Worm (Caenorhabditis elegans) whole organism, L4 larva: Measurements from ENCODE around the gene T26C5.4.

Experiments
- F26F4.8 ChIP-seq: fragments of 200-800 bp; sonication (Bioruptor generic); conservative IDR thresholded peaks from 2 replicates; pipeline ENCODE4 v1.3.6; 2022; ENCODE audit warnings: missing genetic modification characterization, missing compliant biosample characterization
- F37D6.2 ChIP-seq: sonication (generic microtip); optimal IDR thresholded peaks from 2 replicates; lab custom pipeline; 2016; ENCODE audit warnings: mild to moderate bottlenecking, missing genetic modification characterization, missing compliant biosample characterization
- F44E2.7 ChIP-seq: fragments of 200-800 bp; sonication (Bioruptor generic); IDR thresholded peaks from 2 replicates; pipeline ENCODE4 v2.1.2; 2022; ENCODE audit warnings: missing genetic modification characterization, missing compliant biosample characterization
- T20F7.1 ChIP-seq: fragments of 200-800 bp; sonication (Bioruptor generic); optimal IDR thresholded peaks from 2 replicates; lab custom pipeline; 2018; ENCODE audit warnings: mild to moderate bottlenecking, missing genetic modification characterization, missing compliant biosample characterization
- Y5F2A.4 ChIP-seq: fragments of 200-800 bp; sonication (Bioruptor generic); optimal IDR thresholded peaks from 2 replicates; lab custom pipeline; 2018; ENCODE audit warnings: mild to moderate bottlenecking, missing genetic modification characterization, missing compliant biosample characterization
- ZK546.5 ChIP-seq, 2 experiments: sonication (generic microtip); optimal IDR thresholded peaks; 2 replicates each; lab custom pipeline; 2017; ENCODE audit warnings: missing biosample characterization in 2 of 2, missing genetic modification characterization in 2 of 2
- aha-1 ChIP-seq: fragments of 150-350 bp; peaks from one replicate; lab custom pipeline; 2014; ENCODE audit warnings: missing biosample characterization, missing genetic modification characterization
- aly-2 ChIP-seq: sonication (generic microtip); optimal IDR thresholded peaks from 2 replicates; lab custom pipeline; 2018; ENCODE audit warnings: missing biosample characterization, missing genetic modification characterization
- ama-1 ChIP-seq: fragments of 150-350 bp; optimal IDR thresholded peaks from 2 replicates; lab custom pipeline; 2014; ENCODE audit warnings: inconsistent platforms, mixed read lengths
- ceh-28 ChIP-seq: fragments of 150-350 bp; optimal IDR thresholded peaks from 2 replicates; lab custom pipeline; 2014; ENCODE audit warnings: missing biosample characterization, missing genetic modification reagents, missing genetic modification characterization
- ceh-32 ChIP-seq: sonication (generic microtip); optimal IDR thresholded peaks from 2 replicates; lab custom pipeline; 2016; ENCODE audit warnings: mild to moderate bottlenecking, missing genetic modification characterization, missing compliant biosample characterization; ENCODE audit not compliant: poor library complexity
- ceh-44 ChIP-seq: fragments of 200-800 bp; sonication (Bioruptor generic); IDR thresholded peaks from 2 replicates; pipeline ENCODE4 v1.3.6; 2022; ENCODE audit warnings: missing genetic modification reagents, missing genetic modification characterization, missing compliant biosample characterization
- ces-1 ChIP-seq: fragments of 150-350 bp; sonication (generic microtip); optimal IDR thresholded peaks from 4 replicates; lab custom pipeline; 2014; ENCODE audit warnings: missing biosample characterization, missing genetic modification reagents, missing genetic modification characterization
- cey-2 ChIP-seq: sonication (generic microtip); optimal IDR thresholded peaks from 3 replicates; lab custom pipeline; 2017; ENCODE audit warnings: missing genetic modification characterization, mild to moderate bottlenecking, missing compliant biosample characterization, antibody characterized with exemption, borderline replicate concordance; ENCODE audit not compliant: insufficient read depth
- daf-12 ChIP-seq: fragments of 150-350 bp; optimal IDR thresholded peaks from 2 replicates; lab custom pipeline; 2014; ENCODE audit warnings: missing biosample characterization, missing genetic modification reagents, missing genetic modification characterization
- daf-16 ChIP-seq, 3 experiments: sonication (generic microtip); optimal IDR thresholded peaks; 2 replicates each; lab custom pipeline; 2016 to 2017; ENCODE audit warnings: missing genetic modification characterization in 3 of 3, missing genetic modification reagents in 3 of 3, mild to moderate bottlenecking in 2 of 3, missing compliant biosample characterization in 2 of 3, missing biosample characterization in 1 of 3, moderate library complexity in 1 of 3
- daf-19 ChIP-seq: fragments of 200-800 bp; sonication (Bioruptor generic); conservative IDR thresholded peaks from 2 replicates; pipeline ENCODE4 v1.3.6; 2022; ENCODE audit warnings: missing genetic modification characterization, missing compliant biosample characterization
- daf-8 ChIP-seq: fragments of 200-800 bp; sonication (Bioruptor generic); IDR thresholded peaks from 2 replicates; pipeline ENCODE4 v1.3.6; 2022; ENCODE audit warnings: missing genetic modification characterization, missing compliant biosample characterization
- dmd-6 ChIP-seq: fragments of 200-800 bp; sonication (Bioruptor generic); IDR thresholded peaks from 2 replicates; pipeline ENCODE4 v1.3.6; 2022; ENCODE audit warnings: missing genetic modification reagents, missing genetic modification characterization, missing compliant biosample characterization
- dmd-9 ChIP-seq: fragments of 200-800 bp; sonication (Bioruptor generic); IDR thresholded peaks from 2 replicates; pipeline ENCODE4 v1.3.6; 2022; ENCODE audit warnings: missing genetic modification reagents, missing genetic modification characterization, missing compliant biosample characterization
- duxl-1 ChIP-seq: sonication (generic microtip); optimal IDR thresholded peaks from 2 replicates; lab custom pipeline; 2016; ENCODE audit warnings: mild to moderate bottlenecking, missing genetic modification characterization, moderate library complexity, missing compliant biosample characterization; ENCODE audit not compliant: poor library complexity
- fkh-10 ChIP-seq: fragments of 150-350 bp; optimal IDR thresholded peaks from 2 replicates; lab custom pipeline; 2014; ENCODE audit warnings: missing biosample characterization, missing genetic modification reagents, missing genetic modification characterization
- gei-8 ChIP-seq: fragments of 200-800 bp; sonication (Bioruptor generic); optimal IDR thresholded peaks from 2 replicates; lab custom pipeline; 2018; ENCODE audit warnings: mild to moderate bottlenecking, missing genetic modification characterization, missing compliant biosample characterization
- hif-1 ChIP-seq, 2 experiments: sonication (generic microtip); optimal IDR thresholded peaks; 2 replicates each; lab custom pipeline; 2016 to 2017; ENCODE audit warnings: missing compliant biosample characterization in 2 of 2, missing genetic modification characterization in 2 of 2, missing genetic modification reagents in 2 of 2, missing genotype in 2 of 2, mild to moderate bottlenecking in 1 of 2
- hlh-30 ChIP-seq: sonication (generic microtip); optimal IDR thresholded peaks from 2 replicates; lab custom pipeline; 2017; ENCODE audit warnings: antibody characterized with exemption, mild to moderate bottlenecking, missing genetic modification characterization, missing compliant biosample characterization; ENCODE audit not compliant: insufficient read depth
- hmg-1.1 ChIP-seq: fragments of 200-800 bp; sonication (Bioruptor generic); IDR thresholded peaks from 2 replicates; pipeline ENCODE4 v1.3.6; 2022; ENCODE audit warnings: missing genetic modification reagents, missing genetic modification characterization, missing compliant biosample characterization
- jun-1 ChIP-seq: fragments of 150-350 bp; optimal IDR thresholded peaks from 2 replicates; lab custom pipeline; 2014; ENCODE audit warnings: missing biosample characterization, missing genetic modification reagents, missing genetic modification characterization
- lin-13 ChIP-seq: fragments of 150-350 bp; optimal IDR thresholded peaks from 2 replicates; lab custom pipeline; 2014; ENCODE audit warnings: missing biosample characterization, missing genetic modification reagents, missing genetic modification characterization
- lin-15B ChIP-seq: fragments of 150-350 bp; sonication (generic microtip); optimal IDR thresholded peaks from 3 replicates; lab custom pipeline; 2014; ENCODE audit warnings: missing biosample characterization, missing genetic modification characterization
- lin-38 ChIP-seq: fragments of 200-800 bp; sonication (Bioruptor generic); IDR thresholded peaks from 2 replicates; pipeline ENCODE4 v1.3.6; 2022; ENCODE audit warnings: missing genetic modification reagents, missing genetic modification characterization, missing compliant biosample characterization
- lsy-2 ChIP-seq, 2 experiments: fragments of 150-350 bp in 1 of 2; sonication (generic microtip) in 1 of 2; optimal IDR thresholded peaks; 2 replicates each; lab custom pipeline; 2014 to 2017; ENCODE audit warnings: missing biosample characterization in 2 of 2, missing genetic modification characterization in 2 of 2
- mdt-29 ChIP-seq: fragments of 200-800 bp; sonication (Bioruptor generic); IDR thresholded peaks from 2 replicates; pipeline ENCODE4 v1.3.6; 2022; ENCODE audit warnings: missing genetic modification reagents, missing genetic modification characterization, missing compliant biosample characterization
- mxl-3 ChIP-seq: fragments of 200-800 bp; sonication (Bioruptor generic); optimal IDR thresholded peaks from 2 replicates; lab custom pipeline; 2018; ENCODE audit warnings: mild to moderate bottlenecking, missing genetic modification characterization, missing compliant biosample characterization
- nhr-11 ChIP-seq: fragments of 150-350 bp; optimal IDR thresholded peaks from 2 replicates; lab custom pipeline; 2014; ENCODE audit warnings: missing biosample characterization, missing genetic modification characterization
- nhr-28 ChIP-seq: fragments of 150-350 bp; optimal IDR thresholded peaks from 2 replicates; lab custom pipeline; 2014; ENCODE audit warnings: missing biosample characterization, missing genetic modification characterization
- nhr-41 ChIP-seq: fragments of 200-800 bp; sonication (Bioruptor generic); IDR thresholded peaks from 2 replicates; pipeline ENCODE4 v1.3.6; 2022; ENCODE audit warnings: missing genetic modification reagents, missing genetic modification characterization, missing compliant biosample characterization
- nhr-42 ChIP-seq: fragments of 200-800 bp; sonication (Bioruptor generic); IDR thresholded peaks from 2 replicates; pipeline ENCODE4 v1.3.6; 2022; ENCODE audit warnings: missing genetic modification characterization, missing compliant biosample characterization
- nhr-48 ChIP-seq: sonication (generic microtip); optimal IDR thresholded peaks from 2 replicates; lab custom pipeline; 2016; ENCODE audit warnings: mild to moderate bottlenecking, missing genetic modification characterization, missing compliant biosample characterization
- nhr-6 ChIP-seq: fragments of 150-350 bp; optimal IDR thresholded peaks from 2 replicates; lab custom pipeline; 2014; ENCODE audit warnings: missing biosample characterization, missing genetic modification characterization
- nhr-76 ChIP-seq: fragments of 150-350 bp; optimal IDR thresholded peaks from 2 replicates; lab custom pipeline; 2014; ENCODE audit warnings: missing biosample characterization, missing genetic modification characterization
- pqm-1 ChIP-seq: sonication (generic microtip); optimal IDR thresholded peaks from 2 replicates; lab custom pipeline; 2017; ENCODE audit warnings: missing biosample characterization, missing genetic modification characterization
- saeg-2 ChIP-seq: fragments of 200-800 bp; sonication (Bioruptor generic); IDR thresholded peaks from 2 replicates; pipeline ENCODE4 v1.3.6; 2022; ENCODE audit warnings: missing genetic modification reagents, missing genetic modification characterization, missing compliant biosample characterization
- skn-1 ChIP-seq: fragments of 150-350 bp; optimal IDR thresholded peaks from 2 replicates; lab custom pipeline; 2014; ENCODE audit warnings: missing biosample characterization, missing genetic modification characterization
- unc-130 ChIP-seq: sonication (generic microtip); optimal IDR thresholded peaks from 2 replicates; lab custom pipeline; 2016; ENCODE audit warnings: missing genetic modification reagents, missing genetic modification characterization, missing compliant biosample characterization
- unc-39 ChIP-seq: sonication (generic microtip); optimal IDR thresholded peaks from 2 replicates; lab custom pipeline; 2017; ENCODE audit warnings: missing biosample characterization, missing genetic modification characterization
- unc-62 ChIP-seq, 3 experiments: fragments of 150-350 bp in 1 of 3; sonication (generic microtip); optimal IDR thresholded peaks in 2 of 3; peaks in 1 of 3; 1 replicate in 1 of 3; 2 replicates in 2 of 3; lab custom pipeline; 2014 to 2017; ENCODE audit warnings: missing biosample characterization in 3 of 3, missing genetic modification characterization in 3 of 3, missing genetic modification reagents in 3 of 3, missing genotype in 1 of 3
- zag-1 ChIP-seq: fragments of 150-350 bp; optimal IDR thresholded peaks from 2 replicates; lab custom pipeline; 2014; ENCODE audit warnings: missing biosample characterization, missing genetic modification characterization
- zfp-2 ChIP-seq: sonication (generic microtip); optimal IDR thresholded peaks from 2 replicates; lab custom pipeline; 2016; ENCODE audit warnings: mild to moderate bottlenecking, missing genetic modification characterization, missing compliant biosample characterization
- zip-2 ChIP-seq: fragments of 150-350 bp; optimal IDR thresholded peaks from 2 replicates; lab custom pipeline; 2014; ENCODE audit warnings: missing biosample characterization, missing genetic modification characterization
- ztf-11 ChIP-seq: fragments of 150-350 bp; optimal IDR thresholded peaks from 2 replicates; lab custom pipeline; 2014; ENCODE audit warnings: missing biosample characterization, missing genetic modification characterization

The T26C5.4 gene

ce11 chrII:9283668-9284357 lies 33.5 kb upstream of the T26C5.4 start (continued):
- TF ChIP-seq aly-2 (no peak), pqm-1 (no peak), T20F7.1 (GFP tag; lab: Kevin White, UChicago) (peak; percentile 62), hlh-30 (tag; lab: Kevin White, UChicago) (peak; percentile 96), lin-13 (GFP tag; lab: Kevin White, UChicago) (no peak), daf-16 (GFP tag; optimal IDR thresholded peaks at IDR 0.05; lab: Kevin White, UChicago) (peak; percentile 20 to 94), daf-16 (tag; optimal IDR thresholded peaks at IDR 0.05; lab: Kevin White, UChicago) (peak; percentile 95), zip-2 (tag; lab: Kevin White, UChicago) (peak; percentile 65), ZK546.5 (tag; optimal IDR thresholded peaks at IDR 0.05; lab: Kevin White, UChicago) (no peak), duxl-1 (no peak), lsy-2 (tag; optimal IDR thresholded peaks at IDR 0.05; lab: Kevin White, UChicago) (peak; percentile 2 to 81), lin-15B (tag; lab: Kevin White, UChicago) (no peak), Y5F2A.4 (GFP tag; lab: Kevin White, UChicago) (no peak), saeg-2 (GFP tag; lab: Robert Waterston, UW) (peak; percentile 67; the same call in 1 of the 2 replicates), mxl-3 (GFP tag; lab: Kevin White, UChicago) (peak; percentile 54), daf-19 (GFP tag; lab: Robert Waterston, UW) (no peak), nhr-76 (tag; lab: Kevin White, UChicago) (no peak), skn-1 (tag; lab: Kevin White, UChicago) (no peak), aha-1 (tag; lab: Kevin White, UChicago) (peak; percentile 94), ceh-32 (no peak), lin-38 (0 out of 2 replicates have a peak, but pooled peaks have one; percentile 12), mdt-29 (peak; percentile 53; the same call in 1 of the 2 replicates), dmd-9 (GFP tag; lab: Robert Waterston, UW) (no peak), daf-12 (no peak), cey-2 (tag; lab: Kevin White, UChicago) (no peak), nhr-42 (no peak), F26F4.8 (no peak), hif-1 (tag; optimal IDR thresholded peaks at IDR 0.05; lab: Kevin White, UChicago) (peak; percentile 64 to 89), zfp-2 (tag; lab: Kevin White, UChicago) (no peak), daf-8 (GFP tag; lab: Robert Waterston, UW) (no peak), F37D6.2 (tag; lab: Kevin White, UChicago) (no peak), nhr-28 (peak; percentile 94), gei-8 (GFP tag; lab: Kevin White, UChicago) (no peak), dmd-6 (GFP tag; lab: Robert Waterston, UW) (peak; percentile 97), nhr-6 (no peak), ceh-28 (tag; lab: Kevin White, UChicago) (no peak), nhr-41 (GFP tag; lab: Robert Waterston, UW) (no peak), nhr-11 (tag; lab: Kevin White, UChicago) (peak; percentile 78), fkh-10 (no peak), F44E2.7 (GFP tag; lab: Robert Waterston, UW) (no peak), jun-1 (tag; lab: Kevin White, UChicago) (no peak), ces-1 (no peak), hmg-1.1 (GFP tag; lab: Robert Waterston, UW) (no peak), unc-62 (GFP tag; optimal IDR thresholded peaks at IDR 0.05 in 1 of 2; lab: Kevin White, UChicago) (peak in 1 of 2 experiments; percentile 99), unc-62 (tag; optimal IDR thresholded peaks at IDR 0.05; lab: Kevin White, UChicago) (no peak), ztf-11 (tag; lab: Kevin White, UChicago) (no peak), ceh-44 (no peak), zag-1 (tag; lab: Kevin White, UChicago) (no peak), unc-130 (GFP tag; lab: Kevin White, UChicago) (no peak), ama-1 (no peak), nhr-48 (tag; lab: Kevin White, UChicago) (peak; percentile 74), unc-39 (tag; lab: Kevin White, UChicago) (no peak)
